Fruit fly (Drosophila melanogaster) whole organism, embryonic: Measurements from ENCODE around the gene sky.
A peak's percentile ranks its signal among the peaks of the same experiment; 100 is the strongest.

Source experiments
- ATbp ChIP-seq: fragments of 200-800 bp; sonication (Bioruptor generic); optimal IDR thresholded peaks from 2 replicates; lab custom pipeline; 2017; ENCODE audit warnings: missing biosample characterization, mild to moderate bottlenecking, missing genetic modification characterization, missing genetic modification reagents
- Aef1 ChIP-seq: fragments of 200-800 bp; sonication (Bioruptor generic); IDR thresholded peaks from 3 replicates; pipeline ENCODE4 v1.3.6; 2022; ENCODE audit warnings: missing biosample characterization, missing genetic modification characterization
- B-H2 ChIP-seq: fragments of 200-800 bp; sonication (Bioruptor generic); optimal IDR thresholded peaks from 2 replicates; lab custom pipeline; 2018; ENCODE audit warnings: missing biosample characterization, mild to moderate bottlenecking, missing genetic modification characterization
- CG12391 ChIP-seq: fragments of 200-800 bp; sonication (Bioruptor generic); optimal IDR thresholded peaks from 3 replicates; lab custom pipeline; 2018; ENCODE audit warnings: missing biosample characterization, mild to moderate bottlenecking, missing genetic modification characterization, moderate library complexity
- CG12744 ChIP-seq: fragments of 200-800 bp; sonication (Bioruptor generic); optimal IDR thresholded peaks from 2 replicates; lab custom pipeline; 2016; ENCODE audit warnings: missing biosample characterization, missing genetic modification characterization
- CG12769 ChIP-seq: fragments of 200-800 bp; sonication (Bioruptor generic); optimal IDR thresholded peaks from 2 replicates; lab custom pipeline; 2019; ENCODE audit warnings: missing biosample characterization, mild to moderate bottlenecking, missing genetic modification characterization, moderate library complexity
- CG12942 ChIP-seq: fragments of 200-800 bp; sonication (Bioruptor generic); optimal IDR thresholded peaks from 3 replicates; lab custom pipeline; 2016; ENCODE audit warnings: missing biosample characterization, missing genetic modification characterization
- CG13424 ChIP-seq: fragments of 200-800 bp; sonication (Bioruptor generic); optimal IDR thresholded peaks from 2 replicates; lab custom pipeline; 2019; ENCODE audit warnings: missing biosample characterization, mild to moderate bottlenecking, missing genetic modification characterization, moderate library complexity
- CG15514 ChIP-seq: fragments of 200-800 bp; sonication (Bioruptor generic); optimal IDR thresholded peaks from 3 replicates; lab custom pipeline; 2017; ENCODE audit warnings: missing biosample characterization, missing genetic modification characterization, mild to moderate bottlenecking, moderate library complexity, missing genetic modification reagents
- CG15696 ChIP-seq: fragments of 200-800 bp; sonication (Bioruptor generic); optimal IDR thresholded peaks from 2 replicates; lab custom pipeline; 2019; ENCODE audit warnings: missing biosample characterization, mild to moderate bottlenecking, missing genetic modification characterization, moderate library complexity
- CG17328 ChIP-seq: fragments of 200-800 bp; sonication (Bioruptor generic); IDR thresholded peaks from 2 replicates; pipeline ENCODE4 v1.3.6; 2022; ENCODE audit warnings: missing biosample characterization, missing genetic modification characterization
- CG18599 ChIP-seq: fragments of 200-800 bp; sonication (Bioruptor generic); optimal IDR thresholded peaks from 3 replicates; lab custom pipeline; 2017; ENCODE audit warnings: missing biosample characterization, missing genetic modification characterization, mild to moderate bottlenecking, moderate library complexity, missing genetic modification reagents
- CG30431 ChIP-seq: fragments of 200-800 bp; sonication (Bioruptor generic); optimal IDR thresholded peaks from 2 replicates; lab custom pipeline; 2017; ENCODE audit warnings: missing biosample characterization, missing genetic modification characterization
- CG3847 ChIP-seq: fragments of 200-800 bp; sonication (Bioruptor generic); IDR thresholded peaks from 2 replicates; pipeline ENCODE4 v1.3.6; 2022; ENCODE audit warnings: missing biosample characterization, missing genetic modification characterization
- CG3995 ChIP-seq: fragments of 200-800 bp; sonication (Bioruptor generic); optimal IDR thresholded peaks from 3 replicates; lab custom pipeline; 2016; ENCODE audit warnings: missing biosample characterization, missing genetic modification characterization
- CG43689 ChIP-seq: fragments of 200-800 bp; sonication (Bioruptor generic); IDR thresholded peaks from 2 replicates; pipeline ENCODE4 v1.3.6; 2022; ENCODE audit warnings: missing biosample characterization, missing genetic modification characterization
- CG4854 ChIP-seq: fragments of 200-800 bp; sonication (Bioruptor generic); optimal IDR thresholded peaks from 2 replicates; lab custom pipeline; 2016; ENCODE audit warnings: missing biosample characterization, missing genetic modification characterization, inconsistent platforms
- CG8359 ChIP-seq: fragments of 200-800 bp; sonication (Bioruptor generic); optimal IDR thresholded peaks from 2 replicates; lab custom pipeline; 2017; ENCODE audit warnings: missing biosample characterization, mild to moderate bottlenecking, missing genetic modification characterization, borderline replicate concordance
- CG9437 ChIP-seq: fragments of 200-800 bp; sonication (Bioruptor generic); optimal IDR thresholded peaks from 2 replicates; lab custom pipeline; 2018; ENCODE audit warnings: missing biosample characterization, mild to moderate bottlenecking, missing genetic modification characterization
- CG9932 ChIP-seq: fragments of 200-800 bp; sonication (Bioruptor generic); IDR thresholded peaks from 2 replicates; pipeline ENCODE4 v1.3.6; 2022; ENCODE audit warnings: missing biosample characterization, missing genetic modification characterization
- Deaf1 ChIP-seq: fragments of 200-800 bp; optimal IDR thresholded peaks from 3 replicates; lab custom pipeline; 2019; ENCODE audit warnings: missing biosample characterization, mild to moderate bottlenecking, missing genetic modification characterization, moderate library complexity
- E2f2 ChIP-seq: fragments of 200-800 bp; sonication (Bioruptor generic); IDR thresholded peaks from 2 replicates; pipeline ENCODE4 v1.3.6; 2022; ENCODE audit warnings: missing biosample characterization, missing genetic modification characterization
- ERR ChIP-seq: fragments of 200-800 bp; sonication (Bioruptor generic); optimal IDR thresholded peaks from 2 replicates; lab custom pipeline; 2016; ENCODE audit warnings: missing biosample characterization, missing genetic modification characterization
- Mes4 ChIP-seq: fragments of 200-800 bp; sonication (Bioruptor generic); optimal IDR thresholded peaks from 2 replicates; lab custom pipeline; 2016; ENCODE audit warnings: missing biosample characterization, missing genetic modification characterization
- Mrtf ChIP-seq: fragments of 200-800 bp; sonication (Bioruptor generic); IDR thresholded peaks from 3 replicates; pipeline ENCODE4 v1.3.6; 2022; ENCODE audit warnings: missing biosample characterization, missing genetic modification characterization
- Neu2 ChIP-seq: fragments of 200-800 bp; sonication (Bioruptor generic); optimal IDR thresholded peaks from 3 replicates; lab custom pipeline; 2016; ENCODE audit warnings: missing biosample characterization, missing genetic modification characterization, borderline replicate concordance
- Optix ChIP-seq: fragments of 200-800 bp; sonication (Bioruptor generic); IDR thresholded peaks from 3 replicates; pipeline ENCODE4 v1.3.6; 2022; ENCODE audit warnings: missing biosample characterization, missing genetic modification characterization
- TFAM ChIP-seq: fragments of 200-800 bp; sonication (Bioruptor generic); optimal IDR thresholded peaks from 2 replicates; lab custom pipeline; 2017; ENCODE audit warnings: missing biosample characterization, missing genetic modification characterization, inconsistent platforms
- ac ChIP-seq: fragments of 200-800 bp; sonication (Bioruptor generic); optimal IDR thresholded peaks from 3 replicates; lab custom pipeline; 2017; ENCODE audit warnings: missing biosample characterization, mild to moderate bottlenecking, missing genetic modification characterization
- al ChIP-seq: fragments of 200-800 bp; sonication (Bioruptor generic); IDR thresholded peaks from 2 replicates; pipeline ENCODE4 v1.3.6; 2022; ENCODE audit warnings: missing biosample characterization, missing genetic modification characterization
- aop ChIP-seq: fragments of 200-800 bp; sonication (Bioruptor generic); IDR thresholded peaks from 2 replicates; pipeline ENCODE4 v1.3.6; 2022; ENCODE audit warnings: missing biosample characterization, missing genetic modification characterization
- crp ChIP-seq, 2 experiments: fragments of 200-800 bp; sonication (Bioruptor generic); optimal IDR thresholded peaks; 2 replicates in 1 of 2; 3 replicates in 1 of 2; lab custom pipeline; 2017; ENCODE audit warnings: missing biosample characterization in 2 of 2, missing genetic modification characterization in 2 of 2, mild to moderate bottlenecking in 1 of 2, moderate library complexity in 1 of 2
- danr ChIP-seq: fragments of 200-800 bp; sonication (Bioruptor generic); IDR thresholded peaks from 2 replicates; pipeline ENCODE4 v1.3.6; 2022; ENCODE audit warnings: missing biosample characterization, missing genetic modification characterization
- exex ChIP-seq: fragments of 200-800 bp; sonication (Bioruptor generic); optimal IDR thresholded peaks from 4 replicates; lab custom pipeline; 2018; ENCODE audit warnings: missing biosample characterization, mild to moderate bottlenecking, missing genetic modification characterization, moderate library complexity
- fd64A ChIP-seq: fragments of 200-800 bp; sonication (Bioruptor generic); optimal IDR thresholded peaks from 3 replicates; lab custom pipeline; 2018; ENCODE audit warnings: missing biosample characterization, mild to moderate bottlenecking, missing genetic modification characterization
- gsb ChIP-seq: fragments of 200-800 bp; sonication (Bioruptor generic); IDR thresholded peaks from 2 replicates; pipeline ENCODE4 v1.3.6; 2022; ENCODE audit warnings: missing biosample characterization, missing genetic modification characterization
- h ChIP-seq: fragments of >200 bp; optimal IDR thresholded peaks from 2 replicates; lab custom pipeline; 2017
- insv ChIP-seq, 2 experiments: fragments of 200-800 bp; sonication (Bioruptor generic); optimal IDR thresholded peaks; 3 replicates each; lab custom pipeline; 2016 to 2018; ENCODE audit warnings: missing biosample characterization in 2 of 2, missing genetic modification characterization in 2 of 2
- lmd ChIP-seq: fragments of 200-800 bp; sonication (Bioruptor generic); IDR thresholded peaks from 2 replicates; pipeline ENCODE4 v1.3.6; 2022; ENCODE audit warnings: missing biosample characterization, missing genetic modification characterization
- lov ChIP-seq, 2 experiments: fragments of 200-800 bp in 1 of 2; fragments of >200 bp in 1 of 2; sonication (Bioruptor generic) in 1 of 2; IDR thresholded peaks in 1 of 2; optimal IDR thresholded peaks in 1 of 2; 2 replicates in 1 of 2; 3 replicates in 1 of 2; pipeline versions ENCODE4 v1.3.6 to Lab custom; 2017 to 2022; ENCODE audit warnings: missing biosample characterization in 1 of 2, missing genetic modification characterization in 1 of 2
- maf-S ChIP-seq: fragments of 200-800 bp; sonication (Bioruptor generic); optimal IDR thresholded peaks from 2 replicates; lab custom pipeline; 2016; ENCODE audit warnings: missing biosample characterization, missing genetic modification characterization
- psq ChIP-seq: fragments of 200-800 bp; sonication (Bioruptor generic); optimal IDR thresholded peaks from 2 replicates; lab custom pipeline; 2017; ENCODE audit warnings: missing biosample characterization, missing genetic modification characterization
- pzg ChIP-seq: fragments of 200-800 bp; sonication (Bioruptor generic); optimal IDR thresholded peaks from 3 replicates; lab custom pipeline; 2018; ENCODE audit warnings: missing biosample characterization, mild to moderate bottlenecking, missing genetic modification characterization, moderate library complexity
- slbo ChIP-seq: fragments of 200-800 bp; sonication (Bioruptor generic); IDR thresholded peaks from 2 replicates; pipeline ENCODE4 v1.3.6; 2022; ENCODE audit warnings: missing biosample characterization, missing genetic modification characterization
- slou ChIP-seq: fragments of 200-800 bp; sonication (Bioruptor generic); optimal IDR thresholded peaks from 3 replicates; lab custom pipeline; 2016; ENCODE audit warnings: missing biosample characterization, missing genetic modification characterization
- stwl ChIP-seq: fragments of 200-800 bp; sonication (Bioruptor generic); optimal IDR thresholded peaks from 3 replicates; lab custom pipeline; 2018; ENCODE audit warnings: missing biosample characterization, mild to moderate bottlenecking, missing genetic modification characterization, moderate library complexity
- tap ChIP-seq: fragments of 200-800 bp; optimal IDR thresholded peaks from 3 replicates; lab custom pipeline; 2019; ENCODE audit warnings: missing biosample characterization, mild to moderate bottlenecking, missing genetic modification characterization, moderate library complexity
- toy ChIP-seq: fragments of 200-800 bp; sonication (Bioruptor generic); IDR thresholded peaks from 2 replicates; pipeline ENCODE4 v1.3.6; 2022; ENCODE audit warnings: missing biosample characterization, missing genetic modification characterization
- unpg ChIP-seq: fragments of 200-800 bp; sonication (Bioruptor generic); optimal IDR thresholded peaks from 3 replicates; lab custom pipeline; 2018; ENCODE audit warnings: missing biosample characterization, mild to moderate bottlenecking, missing genetic modification characterization, moderate library complexity

Gene sky

DNA sequence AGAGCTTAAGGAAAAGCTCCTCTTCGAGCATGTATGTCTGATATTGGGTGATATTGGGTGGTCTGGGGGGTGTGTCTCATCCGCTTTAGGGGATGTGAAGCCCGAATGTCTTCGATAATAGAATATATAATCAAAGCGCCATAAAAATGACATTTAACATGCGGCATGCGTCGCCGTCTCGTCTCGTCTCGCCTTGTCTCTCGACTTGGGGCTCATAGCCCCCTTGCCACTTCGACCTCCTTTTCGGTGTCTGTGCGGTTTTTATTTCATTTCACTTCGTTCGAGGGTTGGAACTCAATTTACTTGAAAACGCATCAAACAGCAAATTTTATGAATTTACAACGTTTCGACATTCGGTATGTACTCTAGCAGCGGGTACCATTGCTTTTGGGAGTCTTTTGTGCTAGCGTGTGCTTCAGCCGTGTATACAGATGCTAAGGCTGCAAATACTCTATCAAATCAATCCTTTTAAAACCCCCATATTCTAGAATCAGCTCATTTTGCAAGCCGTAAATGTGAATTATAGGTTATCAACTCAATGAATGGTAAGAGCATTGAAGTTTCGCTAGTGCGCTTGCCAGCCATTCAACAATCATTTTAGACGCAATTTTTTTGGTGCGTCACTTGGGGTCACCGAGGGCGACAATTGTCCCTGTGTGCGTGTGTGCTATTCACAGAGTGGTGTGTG lies 31.8 kb upstream of the sky start (continued):
- TF ChIP-seq CG12942 (GFP tag; lab: Kevin White, UChicago) (no peak), slbo (GFP tag; lab: Robert Waterston, UW) (peak; percentile 73), CG43689 (GFP tag; lab: Robert Waterston, UW) (peak; percentile 38; the same call in 1 of the 2 replicates), crp (GFP tag; optimal IDR thresholded peaks at IDR 0.05; lab: Kevin White, UChicago) (no peak), ERR (GFP tag; lab: Kevin White, UChicago) (peak; percentile 35), Deaf1 (tag; lab: Kevin White, UChicago) (no peak), h (lab: Kevin White, UChicago) (no peak), CG9437 (GFP tag; lab: Kevin White, UChicago) (no peak), tap (tag; lab: Kevin White, UChicago) (no peak), CG4854 (GFP tag; lab: Kevin White, UChicago) (no peak), maf-S (GFP tag; lab: Kevin White, UChicago) (peak; percentile 20), CG17328 (GFP tag; lab: Robert Waterston, UW) (peak; percentile 57), B-H2 (no peak), CG12769 (tag; lab: Kevin White, UChicago) (peak; percentile 72), danr (GFP tag; lab: Robert Waterston, UW) (no peak), CG13424 (tag; lab: Kevin White, UChicago) (peak; percentile 48), ATbp (GFP tag; lab: Kevin White, UChicago) (peak; percentile 71), al (peak; percentile 18; the same call in 1 of the 2 replicates), CG15696 (tag; lab: Kevin White, UChicago) (no peak), Mrtf (peak; percentile 55; the same call in 1 of the 3 replicates), TFAM (no peak), ac (GFP tag; lab: Kevin White, UChicago) (no peak), CG9932 (no peak), CG3847 (GFP tag; lab: Robert Waterston, UW) (peak; percentile 43; the same call in 1 of the 2 replicates), aop (GFP tag; lab: Robert Waterston, UW) (no peak), CG3995 (GFP tag; lab: Kevin White, UChicago) (no peak), insv (GFP tag; optimal IDR thresholded peaks at IDR 0.05; lab: Kevin White, UChicago) (no peak), toy (GFP tag; lab: Robert Waterston, UW) (no peak), Optix (GFP tag; lab: Robert Waterston, UW) (peak; percentile 67; the same call in 2 of the 3 replicates), stwl (tag; lab: Kevin White, UChicago) (no peak), unpg (GFP tag; lab: Kevin White, UChicago) (peak; percentile 58), pzg (GFP tag; lab: Kevin White, UChicago) (no peak), CG18599 (GFP tag; lab: Kevin White, UChicago) (peak; percentile 19), lov (optimal IDR thresholded peaks at IDR 0.05; lab: Kevin White, UChicago) (no peak), lov (GFP tag; IDR thresholded peaks at IDR 0.05; lab: Robert Waterston, UW) (0 out of 3 replicates have a peak, but pooled peaks have one; percentile 13), Aef1 (GFP tag; lab: Robert Waterston, UW) (peak; percentile 68), CG15514 (no peak), lmd (GFP tag; lab: Robert Waterston, UW) (peak; percentile 75), Mes4 (GFP tag; lab: Kevin White, UChicago) (no peak), gsb (GFP tag; lab: Robert Waterston, UW) (no peak), exex (tag; lab: Kevin White, UChicago) (no peak), CG12744 (GFP tag; lab: Kevin White, UChicago) (peak; percentile 13), slou (GFP tag; lab: Kevin White, UChicago) (no peak), fd64A (GFP tag; lab: Kevin White, UChicago) (no peak), Neu2 (GFP tag; lab: Kevin White, UChicago) (no peak), psq (no peak), CG30431 (GFP tag; lab: Kevin White, UChicago) (no peak), CG12391 (tag; lab: Kevin White, UChicago) (peak; percentile 46), CG8359 (no peak), E2f2 (peak; percentile 31; the same call in 1 of the 2 replicates)
